Fruit fly (Drosophila melanogaster) whole organism, embryonic: ENCODE results near the gene CG12182.

Experiments
- BtbVII ChIP-seq: fragments of 200-800 bp; sonication (Bioruptor generic); optimal IDR thresholded peaks from 3 replicates; lab custom pipeline; 2017; ENCODE audit warnings: missing biosample characterization, mild to moderate bottlenecking, missing genetic modification characterization
- CG10267 ChIP-seq: fragments of 200-800 bp; sonication (Bioruptor generic); optimal IDR thresholded peaks from 2 replicates; lab custom pipeline; 2018; ENCODE audit warnings: missing biosample characterization, mild to moderate bottlenecking, missing genetic modification characterization, moderate library complexity
- CG12236 ChIP-seq: fragments of 200-800 bp; sonication (Bioruptor generic); optimal IDR thresholded peaks from 2 replicates; lab custom pipeline; 2016; ENCODE audit warnings: missing biosample characterization, missing genetic modification characterization
- CG12744 ChIP-seq: fragments of 200-800 bp; sonication (Bioruptor generic); optimal IDR thresholded peaks from 2 replicates; lab custom pipeline; 2016; ENCODE audit warnings: missing biosample characterization, missing genetic modification characterization
- CG13287 ChIP-seq: fragments of 200-800 bp; sonication (Bioruptor generic); IDR thresholded peaks from 2 replicates; pipeline ENCODE4 v1.3.6; 2022; ENCODE audit warnings: missing biosample characterization, missing genetic modification characterization; ENCODE audit not compliant: partially characterized antibody
- CG13775 ChIP-seq: fragments of 200-800 bp; sonication (Bioruptor generic); optimal IDR thresholded peaks from 3 replicates; lab custom pipeline; 2017; ENCODE audit warnings: missing biosample characterization, mild to moderate bottlenecking, missing genetic modification characterization
- CG13894 ChIP-seq: fragments of 200-800 bp; sonication (Bioruptor generic); optimal IDR thresholded peaks from 3 replicates; lab custom pipeline; 2018; ENCODE audit warnings: missing biosample characterization, mild to moderate bottlenecking, missing genetic modification characterization, moderate library complexity
- CG15601 ChIP-seq: fragments of 200-800 bp; sonication (Bioruptor generic); optimal IDR thresholded peaks from 3 replicates; lab custom pipeline; 2019; ENCODE audit warnings: missing biosample characterization, mild to moderate bottlenecking, missing genetic modification characterization, moderate library complexity
- CG17359 ChIP-seq: fragments of 200-800 bp; sonication (Bioruptor generic); optimal IDR thresholded peaks from 3 replicates; lab custom pipeline; 2018; ENCODE audit warnings: missing biosample characterization, mild to moderate bottlenecking, missing genetic modification characterization, moderate library complexity
- CG17385 ChIP-seq: fragments of 200-800 bp; sonication (Bioruptor generic); optimal IDR thresholded peaks from 3 replicates; lab custom pipeline; 2018; ENCODE audit warnings: missing biosample characterization, mild to moderate bottlenecking, missing genetic modification characterization
- CG17612 ChIP-seq: fragments of 200-800 bp; sonication (Bioruptor generic); IDR thresholded peaks from 2 replicates; pipeline ENCODE4 v1.3.6; 2022; ENCODE audit warnings: missing biosample characterization, missing genetic modification characterization
- CG18599 ChIP-seq: fragments of 200-800 bp; sonication (Bioruptor generic); optimal IDR thresholded peaks from 3 replicates; lab custom pipeline; 2017; ENCODE audit warnings: missing biosample characterization, missing genetic modification characterization, mild to moderate bottlenecking, moderate library complexity, missing genetic modification reagents
- CG2712 ChIP-seq: fragments of 200-800 bp; optimal IDR thresholded peaks from 3 replicates; lab custom pipeline; 2019; ENCODE audit warnings: missing biosample characterization, mild to moderate bottlenecking, missing genetic modification characterization, moderate library complexity
- CG32532 ChIP-seq: fragments of 200-800 bp; sonication (Bioruptor generic); IDR thresholded peaks from 2 replicates; pipeline ENCODE4 v1.3.6; 2022; ENCODE audit warnings: missing biosample characterization, missing genetic modification characterization
- CG3407 ChIP-seq: fragments of 200-800 bp; sonication (Bioruptor generic); optimal IDR thresholded peaks from 2 replicates; lab custom pipeline; 2018; ENCODE audit warnings: missing biosample characterization, mild to moderate bottlenecking, missing genetic modification characterization
- CG34376 ChIP-seq: fragments of 200-800 bp; sonication (Bioruptor generic); optimal IDR thresholded peaks from 2 replicates; lab custom pipeline; 2018; ENCODE audit warnings: missing biosample characterization, mild to moderate bottlenecking, missing genetic modification characterization
- CG4282 ChIP-seq: fragments of 200-800 bp; sonication (Bioruptor generic); optimal IDR thresholded peaks from 2 replicates; lab custom pipeline; 2016; ENCODE audit warnings: missing biosample characterization, missing genetic modification characterization
- CG4424 ChIP-seq: fragments of 200-800 bp; sonication (Bioruptor generic); optimal IDR thresholded peaks from 3 replicates; lab custom pipeline; 2016; ENCODE audit warnings: missing biosample characterization, missing genetic modification characterization
- CG4820 ChIP-seq: fragments of 200-800 bp; sonication (Bioruptor generic); optimal IDR thresholded peaks from 3 replicates; lab custom pipeline; 2016; ENCODE audit warnings: missing biosample characterization, missing genetic modification characterization
- CG6272 ChIP-seq: fragments of 200-800 bp; sonication (Bioruptor generic); IDR thresholded peaks from 2 replicates; pipeline ENCODE4 v1.3.6; 2022; ENCODE audit warnings: missing biosample characterization, missing genetic modification characterization
- CG6654 ChIP-seq: fragments of 200-800 bp; sonication (Bioruptor generic); optimal IDR thresholded peaks from 2 replicates; lab custom pipeline; 2017; ENCODE audit warnings: missing biosample characterization, mild to moderate bottlenecking, missing genetic modification characterization
- CG9817 ChIP-seq: fragments of 200-800 bp; sonication (Bioruptor generic); optimal IDR thresholded peaks from 2 replicates; lab custom pipeline; 2018; ENCODE audit warnings: missing biosample characterization, mild to moderate bottlenecking, missing genetic modification characterization, moderate library complexity
- CG9932 ChIP-seq: fragments of 200-800 bp; sonication (Bioruptor generic); IDR thresholded peaks from 2 replicates; pipeline ENCODE4 v1.3.6; 2022; ENCODE audit warnings: missing biosample characterization, missing genetic modification characterization
- D19A ChIP-seq: fragments of 200-800 bp; optimal IDR thresholded peaks from 3 replicates; lab custom pipeline; 2019; ENCODE audit warnings: missing biosample characterization, mild to moderate bottlenecking, missing genetic modification characterization, moderate library complexity
- Ets97D ChIP-seq: fragments of 200-800 bp; sonication (Bioruptor generic); optimal IDR thresholded peaks from 3 replicates; lab custom pipeline; 2016; ENCODE audit warnings: missing biosample characterization, missing genetic modification characterization
- Gsc ChIP-seq: fragments of 200-800 bp; sonication (Bioruptor generic); IDR thresholded peaks from 2 replicates; pipeline ENCODE4 v1.3.6; 2022; ENCODE audit warnings: missing biosample characterization, missing genetic modification characterization
- H15 ChIP-seq: fragments of 200-800 bp; sonication (Bioruptor generic); IDR thresholded peaks from 3 replicates; pipeline ENCODE4 v1.3.6; 2022; ENCODE audit warnings: missing biosample characterization, missing genetic modification characterization
- Hr51 ChIP-seq, 2 experiments: fragments of 200-800 bp; sonication (Bioruptor generic); optimal IDR thresholded peaks; 2 replicates in 1 of 2; 3 replicates in 1 of 2; lab custom pipeline; 2016 to 2018; ENCODE audit warnings: missing biosample characterization in 2 of 2, missing genetic modification characterization in 2 of 2, mild to moderate bottlenecking in 1 of 2, moderate library complexity in 1 of 2
- Max ChIP-seq: fragments of 200-800 bp; sonication (Bioruptor generic); optimal IDR thresholded peaks from 2 replicates; lab custom pipeline; 2016; ENCODE audit warnings: missing biosample characterization, mild to moderate bottlenecking, missing genetic modification characterization
- Oli ChIP-seq: fragments of 200-800 bp; sonication (Bioruptor generic); optimal IDR thresholded peaks from 2 replicates; lab custom pipeline; 2018; ENCODE audit warnings: missing biosample characterization, mild to moderate bottlenecking, missing genetic modification characterization, moderate library complexity
- Usf ChIP-seq: fragments of 200-800 bp; sonication (Bioruptor generic); optimal IDR thresholded peaks from 2 replicates; lab custom pipeline; 2017; ENCODE audit warnings: missing genotype, missing biosample characterization, missing genetic modification characterization
- bbx ChIP-seq: fragments of 200-800 bp; sonication (Bioruptor generic); IDR thresholded peaks from 2 replicates; pipeline ENCODE4 v1.3.6; 2022; ENCODE audit warnings: missing biosample characterization, missing genetic modification characterization; ENCODE audit not compliant: partially characterized antibody
- bigmax ChIP-seq: fragments of 200-800 bp; sonication (Bioruptor generic); optimal IDR thresholded peaks from 2 replicates; lab custom pipeline; 2018; ENCODE audit warnings: missing biosample characterization, mild to moderate bottlenecking, missing genetic modification characterization
- chn ChIP-seq: fragments of 200-800 bp; sonication (Bioruptor generic); optimal IDR thresholded peaks from 2 replicates; lab custom pipeline; 2016; ENCODE audit warnings: missing biosample characterization, missing genetic modification characterization
- dan ChIP-seq: fragments of 200-800 bp; sonication (Bioruptor generic); IDR thresholded peaks from 2 replicates; pipeline ENCODE4 v1.3.6; 2022; ENCODE audit warnings: missing biosample characterization, missing genetic modification characterization
- en ChIP-seq: fragments of 200-800 bp; sonication (Bioruptor generic); optimal IDR thresholded peaks from 2 replicates; lab custom pipeline; 2016; ENCODE audit warnings: missing biosample characterization, missing genetic modification characterization
- fu2 ChIP-seq: fragments of 200-800 bp; sonication (Bioruptor generic); optimal IDR thresholded peaks from 2 replicates; lab custom pipeline; 2016; ENCODE audit warnings: missing biosample characterization, missing genetic modification characterization
- gsb-n ChIP-seq: fragments of 200-800 bp; sonication (Bioruptor generic); optimal IDR thresholded peaks from 3 replicates; lab custom pipeline; 2018; ENCODE audit warnings: missing biosample characterization, mild to moderate bottlenecking, missing genetic modification characterization
- ham ChIP-seq: fragments of 200-800 bp; sonication (Bioruptor generic); IDR thresholded peaks from 2 replicates; pipeline ENCODE4 v1.3.6; 2022; ENCODE audit warnings: missing biosample characterization, missing genetic modification characterization
- her ChIP-seq: fragments of 200-800 bp; sonication (Bioruptor generic); optimal IDR thresholded peaks from 2 replicates; lab custom pipeline; 2016; ENCODE audit warnings: missing biosample characterization, missing genetic modification characterization
- kah ChIP-seq: fragments of 200-800 bp; sonication (Bioruptor generic); optimal IDR thresholded peaks from 2 replicates; lab custom pipeline; 2018; ENCODE audit warnings: missing biosample characterization, mild to moderate bottlenecking, missing genetic modification characterization
- nau ChIP-seq: fragments of 200-800 bp; sonication (Bioruptor generic); optimal IDR thresholded peaks from 3 replicates; lab custom pipeline; 2017; ENCODE audit warnings: missing biosample characterization, mild to moderate bottlenecking, missing genetic modification characterization, missing genetic modification reagents
- pan ChIP-seq, 4 experiments: fragments of >200 bp in 3 of 4; fragments of 200-800 bp in 1 of 4; sonication (Bioruptor generic) in 1 of 4; optimal IDR thresholded peaks in 3 of 4; IDR thresholded peaks in 1 of 4; 2 replicates each; pipeline versions ENCODE4 v1.3.6 to Lab custom; 2017 to 2022; ENCODE audit warnings: missing biosample characterization in 2 of 4, missing genetic modification characterization in 2 of 4, mixed read lengths in 1 of 4
- pzg ChIP-seq: fragments of 200-800 bp; sonication (Bioruptor generic); optimal IDR thresholded peaks from 3 replicates; lab custom pipeline; 2018; ENCODE audit warnings: missing biosample characterization, mild to moderate bottlenecking, missing genetic modification characterization, moderate library complexity
- sc ChIP-seq, 3 experiments: fragments of >200 bp in 2 of 3; fragments of 200-800 bp in 1 of 3; sonication (Bioruptor generic) in 1 of 3; optimal IDR thresholded peaks; 2 replicates in 2 of 3; 3 replicates in 1 of 3; lab custom pipeline; 2017; ENCODE audit warnings: mild to moderate bottlenecking in 1 of 3, missing biosample characterization in 1 of 3, missing genetic modification characterization in 1 of 3, missing genetic modification reagents in 1 of 3
- scrt ChIP-seq: fragments of 200-800 bp; sonication (Bioruptor generic); optimal IDR thresholded peaks from 2 replicates; lab custom pipeline; 2018; ENCODE audit warnings: missing biosample characterization, mild to moderate bottlenecking, missing genetic modification characterization, moderate library complexity
- slbo ChIP-seq: fragments of 200-800 bp; sonication (Bioruptor generic); IDR thresholded peaks from 2 replicates; pipeline ENCODE4 v1.3.6; 2022; ENCODE audit warnings: missing biosample characterization, missing genetic modification characterization
- trem ChIP-seq: fragments of 200-800 bp; optimal IDR thresholded peaks from 3 replicates; lab custom pipeline; 2019; ENCODE audit warnings: missing biosample characterization, mild to moderate bottlenecking, missing genetic modification characterization, moderate library complexity
- zfh2 ChIP-seq: fragments of 200-800 bp; sonication (Bioruptor generic); optimal IDR thresholded peaks from 2 replicates; lab custom pipeline; 2016; ENCODE audit warnings: missing biosample characterization, missing genetic modification characterization

Gene CG12182

DNA sequence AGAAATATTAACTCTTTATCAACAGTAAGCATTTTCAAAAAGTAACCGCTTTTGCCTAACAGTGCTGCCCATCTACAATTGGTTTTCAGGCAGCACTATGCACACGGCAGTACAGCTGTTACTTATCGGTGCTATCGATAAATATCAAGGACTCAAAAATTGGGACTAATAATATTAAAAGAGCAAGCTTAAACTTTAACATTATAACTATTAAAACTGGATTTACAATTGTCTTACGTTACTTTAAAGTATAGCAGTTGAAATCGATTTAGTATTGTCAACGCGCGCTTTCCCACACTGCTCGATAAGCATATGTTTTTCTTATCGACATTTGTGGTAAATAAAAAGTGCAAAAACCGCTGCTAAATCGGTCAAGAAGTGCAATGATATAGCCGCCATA lies 32.0 kb upstream of the CG12182 start, which contains the start of the genes CG42245 and MEP-1 (continued):
- TF ChIP-seq bbx (GFP tag; lab: Robert Waterston, UW) = peak; percentile 73
- no peak for TF ChIP-seq H15
- no peak for TF ChIP-seq gsb-n (tag; lab: Kevin White, UChicago)
- TF ChIP-seq Usf (GFP tag; lab: Kevin White, UChicago) = no peak
- TF ChIP-seq CG6654 = no peak
- TF ChIP-seq en (GFP tag; lab: Kevin White, UChicago) = no peak
- no peak for TF ChIP-seq kah (GFP tag; lab: Kevin White, UChicago)
- TF ChIP-seq Hr51 (GFP tag; optimal IDR thresholded peaks at IDR 0.05; lab: Kevin White, UChicago) = peak; percentile 26 to 55
- peak; percentile 41 for TF ChIP-seq CG4820 (GFP tag; lab: Kevin White, UChicago)
- TF ChIP-seq scrt (GFP tag; lab: Kevin White, UChicago) = peak; percentile 2
- TF ChIP-seq D19A = peak; percentile 27
- TF ChIP-seq chn (GFP tag; lab: Kevin White, UChicago) = peak; percentile 71
- TF ChIP-seq bigmax = no peak
- TF ChIP-seq sc (optimal IDR thresholded peaks at IDR 0.05; lab: Kevin White, UChicago) = no peak
- peak; percentile 1 for TF ChIP-seq sc (GFP tag; optimal IDR thresholded peaks at IDR 0.05; lab: Kevin White, UChicago)
- TF ChIP-seq CG9817 (tag; lab: Kevin White, UChicago) = peak; percentile 18
- peak; percentile 63 for TF ChIP-seq CG2712 (tag; lab: Kevin White, UChicago)
- TF ChIP-seq CG34376 (GFP tag; lab: Kevin White, UChicago) = peak; percentile 19
- peak; percentile 69 for TF ChIP-seq Max (GFP tag; lab: Kevin White, UChicago)
- no peak for TF ChIP-seq pan (optimal IDR thresholded peaks at IDR 0.05; lab: Kevin White, UChicago)
- peak in 1 of 2 experiments; percentile 21 for TF ChIP-seq pan (GFP tag; optimal IDR thresholded peaks at IDR 0.05 in 1 of 2, IDR thresholded peaks at IDR 0.05 in 1 of 2)
- TF ChIP-seq CG9932 (GFP tag; lab: Robert Waterston, UW) = peak; percentile 20; the same call in 1 of the 2 replicates
- peak; percentile 74 for TF ChIP-seq CG4424 (GFP tag; lab: Kevin White, UChicago)
- peak; percentile 88 for TF ChIP-seq Ets97D (GFP tag; lab: Kevin White, UChicago)
- TF ChIP-seq CG17385 (GFP tag; lab: Kevin White, UChicago) = peak; percentile 36
- no peak for TF ChIP-seq Gsc (GFP tag; lab: Robert Waterston, UW)
- no peak for TF ChIP-seq CG17612 (GFP tag; lab: Robert Waterston, UW)
- TF ChIP-seq CG10267 (tag; lab: Kevin White, UChicago) = peak; percentile 96
- TF ChIP-seq trem = peak; percentile 93
- TF ChIP-seq CG4282 (GFP tag; lab: Kevin White, UChicago) = no peak
- TF ChIP-seq nau (GFP tag; lab: Kevin White, UChicago) = peak; percentile 37
- TF ChIP-seq fu2 (GFP tag; lab: Kevin White, UChicago) = no peak
- peak; percentile 40 for TF ChIP-seq CG15601 (tag; lab: Kevin White, UChicago)
- peak; percentile 81 for TF ChIP-seq CG13287 (GFP tag; lab: Robert Waterston, UW)
- peak; percentile 53 for TF ChIP-seq CG13775
- TF ChIP-seq BtbVII (GFP tag; lab: Kevin White, UChicago) = no peak
- peak; percentile 43 for TF ChIP-seq Oli (tag; lab: Kevin White, UChicago)
- no peak for TF ChIP-seq dan
- peak; percentile 16 for TF ChIP-seq CG3407
- TF ChIP-seq CG17359 = peak; percentile 34
- peak; percentile 82 for TF ChIP-seq pzg (GFP tag; lab: Kevin White, UChicago)
- no peak for TF ChIP-seq CG6272 (GFP tag; lab: Robert Waterston, UW)
- no peak for TF ChIP-seq ham (GFP tag; lab: Robert Waterston, UW)
- peak; percentile 49 for TF ChIP-seq CG12236
- peak; percentile 16 for TF ChIP-seq her
- no peak; the same call in 1 of the 2 replicates for TF ChIP-seq slbo (GFP tag; lab: Robert Waterston, UW)
- peak; percentile 7 for TF ChIP-seq CG12744 (GFP tag; lab: Kevin White, UChicago)
- TF ChIP-seq CG13894 = peak; percentile 44
- TF ChIP-seq CG18599 (GFP tag; lab: Kevin White, UChicago) = peak; percentile 58
- peak; percentile 23; the same call in 1 of the 2 replicates for TF ChIP-seq CG32532 (GFP tag; lab: Robert Waterston, UW)
- peak; percentile 33 for TF ChIP-seq zfh2
